Fruit fly (Drosophila melanogaster): ENCODE measurements around the gene Rev1.

Gene Rev1

DNA sequence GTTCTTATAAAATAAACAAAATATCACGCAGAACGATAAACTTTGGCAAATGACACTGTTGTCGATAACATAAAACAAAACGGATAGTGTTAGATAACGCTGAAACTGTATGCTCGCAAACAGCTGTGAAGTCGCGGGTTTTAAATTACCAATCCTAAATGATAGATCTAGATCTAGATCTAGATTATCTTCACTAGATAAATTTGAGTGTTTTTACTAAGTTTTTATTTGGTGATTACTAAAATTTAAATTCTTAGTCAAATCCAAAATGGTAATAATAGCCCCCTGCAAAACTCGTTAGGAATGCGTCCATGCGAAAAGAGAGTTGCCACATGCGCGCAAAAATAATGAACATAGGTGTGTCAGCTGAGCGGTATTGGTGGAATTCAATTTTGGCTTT is at the start of gene Rev1, which contains the start of gene MED30:
Gene Rev1 (plus strand): TSS at position 345 of the 400 bp plus-strand sequence.
Gene MED30 (minus strand): TSS at position 71 of the 400 bp plus-strand sequence.
- TF ChIP-seq Dll (optimal IDR thresholded peaks at IDR 0.05) = no peak
- TF ChIP-seq CG8478 (optimal IDR thresholded peaks at IDR 0.05) = no peak
- no peak for TF ChIP-seq usp (GFP tag; optimal IDR thresholded peaks at IDR 0.05)
- TF ChIP-seq EcR (GFP tag; optimal IDR thresholded peaks at IDR 0.05) = no peak
- no peak for TF ChIP-seq pan (optimal IDR thresholded peaks at IDR 0.05)
- no peak for TF ChIP-seq psq (optimal IDR thresholded peaks at IDR 0.05)

- TF ChIP-seq psq (optimal IDR thresholded peaks at IDR 0.05) (no peak), CG8478 (optimal IDR thresholded peaks at IDR 0.05) (no peak), EcR (GFP tag; optimal IDR thresholded peaks at IDR 0.05) (no peak), usp (GFP tag; optimal IDR thresholded peaks at IDR 0.05) (no peak), Dll (optimal IDR thresholded peaks at IDR 0.05) (no peak), pan (optimal IDR thresholded peaks at IDR 0.05) (no peak)
These were observed 49.5 kb upstream of the Rev1 start for dm6 chr3L:604701-605100.

DNA sequence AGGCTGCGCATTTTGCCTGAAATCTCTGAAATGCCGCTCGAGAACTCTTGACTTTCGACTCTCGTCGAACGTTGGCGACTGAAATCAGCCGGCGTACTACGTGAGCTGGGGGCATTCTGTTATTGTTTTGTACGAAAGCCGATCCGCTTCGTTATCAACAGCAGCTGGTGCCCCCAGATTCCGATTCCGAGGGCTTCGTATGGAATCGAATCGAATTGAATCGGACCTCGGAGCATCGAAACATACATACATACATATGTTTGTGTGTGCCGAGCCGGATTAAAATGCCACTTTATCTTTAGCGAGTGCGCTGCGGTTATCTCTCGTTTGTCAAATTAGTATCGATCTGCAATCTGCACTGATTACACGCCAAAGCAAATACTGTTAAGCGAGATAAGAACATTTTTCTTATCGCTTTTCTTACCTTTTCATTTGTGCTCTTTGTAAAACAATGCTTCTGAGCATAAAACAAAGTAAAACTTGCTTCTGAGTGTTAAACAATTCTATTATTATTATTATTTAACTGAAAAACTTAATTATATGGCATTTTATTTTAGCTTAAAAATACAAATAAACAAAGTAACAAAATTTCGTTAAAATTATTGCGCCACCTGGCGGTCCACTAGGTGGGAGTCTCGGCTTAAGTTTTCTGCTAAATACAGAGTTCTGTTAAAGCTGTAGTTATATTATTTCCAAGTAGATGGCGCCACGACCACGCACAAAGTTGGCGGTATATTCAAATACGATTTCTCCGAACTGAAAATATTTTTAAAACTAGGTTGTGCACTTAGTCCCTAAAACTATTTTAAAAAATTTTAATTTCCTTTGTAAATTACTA is 47.5 kb upstream of the Rev1 start, which contains the start of gene Reg-2:
Gene Reg-2 (minus strand): TSS at position 80 of the 838 bp plus-strand sequence.
- TF ChIP-seq CG8478 (optimal IDR thresholded peaks at IDR 0.05) (no peak), Dll (optimal IDR thresholded peaks at IDR 0.05) (no peak), usp (GFP tag; optimal IDR thresholded peaks at IDR 0.05) (no peak), pan (optimal IDR thresholded peaks at IDR 0.05) (no peak), psq (optimal IDR thresholded peaks at IDR 0.05) (no peak), EcR (GFP tag; optimal IDR thresholded peaks at IDR 0.05) (no peak)

- TF ChIP-seq CG8478 (optimal IDR thresholded peaks at IDR 0.05) = no peak
- no peak for TF ChIP-seq Dll (optimal IDR thresholded peaks at IDR 0.05)
- no peak for TF ChIP-seq pan (optimal IDR thresholded peaks at IDR 0.05)
- TF ChIP-seq EcR (GFP tag; optimal IDR thresholded peaks at IDR 0.05) = peak; percentile 48 to 84
- TF ChIP-seq usp (GFP tag; optimal IDR thresholded peaks at IDR 0.05) = no peak
These were observed 46.4 kb upstream of the Rev1 start for dm6 chr3L:607551-608314.

DNA sequence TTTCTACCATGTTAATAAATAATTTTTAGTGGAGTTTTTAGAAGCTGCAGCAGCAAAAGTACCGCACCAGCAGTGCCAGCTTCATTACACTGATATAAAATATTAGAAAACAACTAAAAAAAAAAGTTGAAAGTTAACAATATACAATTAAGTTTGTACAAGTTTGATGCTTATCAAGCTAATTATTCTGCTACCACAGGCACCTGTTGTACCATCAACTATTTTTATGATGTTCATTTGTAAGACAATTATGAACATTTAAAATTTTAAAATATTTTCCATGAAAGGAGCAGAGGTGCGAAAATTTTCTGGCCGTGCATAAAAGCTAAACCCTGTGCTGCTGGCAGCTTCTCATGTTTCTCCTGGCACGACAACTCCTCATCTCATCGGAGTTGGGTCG is 45.8 kb upstream of the Rev1 start:
- TF ChIP-seq pan (optimal IDR thresholded peaks at IDR 0.05) (no peak), psq (optimal IDR thresholded peaks at IDR 0.05) (no peak), Dll (optimal IDR thresholded peaks at IDR 0.05) (no peak), EcR (GFP tag; optimal IDR thresholded peaks at IDR 0.05) (no peak), usp (GFP tag; optimal IDR thresholded peaks at IDR 0.05) (no peak), CG8478 (optimal IDR thresholded peaks at IDR 0.05) (no peak)

DNA sequence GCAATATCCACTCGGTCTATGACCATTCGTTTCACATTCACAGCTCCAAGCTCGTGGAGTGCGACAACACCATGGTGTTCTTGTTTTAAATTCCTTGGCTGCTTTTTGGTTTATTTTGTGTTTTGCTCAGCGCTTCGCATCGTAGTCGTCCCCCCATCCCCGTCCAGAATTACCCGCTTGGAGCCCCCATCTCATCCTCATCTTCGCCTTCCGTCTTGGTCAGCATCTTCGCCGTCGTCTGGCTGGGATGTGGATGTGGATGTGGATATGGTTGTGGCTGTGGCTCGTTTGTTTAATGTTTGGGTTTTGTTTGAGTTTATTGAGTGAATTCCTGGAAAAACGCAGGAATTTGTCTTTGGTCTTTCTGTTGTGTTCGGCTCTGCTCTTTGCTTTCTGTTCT is 45.0 kb upstream of the Rev1 start:
- no peak for TF ChIP-seq usp (GFP tag; optimal IDR thresholded peaks at IDR 0.05)
- no peak for TF ChIP-seq EcR (GFP tag; optimal IDR thresholded peaks at IDR 0.05)
- no peak for TF ChIP-seq pan (optimal IDR thresholded peaks at IDR 0.05)
- TF ChIP-seq Dll (optimal IDR thresholded peaks at IDR 0.05) = no peak
- TF ChIP-seq CG8478 (optimal IDR thresholded peaks at IDR 0.05) = no peak
- no peak for TF ChIP-seq psq (optimal IDR thresholded peaks at IDR 0.05)

dm6 chr3L:610765-611164 is 43.4 kb upstream of the Rev1 start:
- TF ChIP-seq EcR (GFP tag; optimal IDR thresholded peaks at IDR 0.05) = no peak

DNA sequence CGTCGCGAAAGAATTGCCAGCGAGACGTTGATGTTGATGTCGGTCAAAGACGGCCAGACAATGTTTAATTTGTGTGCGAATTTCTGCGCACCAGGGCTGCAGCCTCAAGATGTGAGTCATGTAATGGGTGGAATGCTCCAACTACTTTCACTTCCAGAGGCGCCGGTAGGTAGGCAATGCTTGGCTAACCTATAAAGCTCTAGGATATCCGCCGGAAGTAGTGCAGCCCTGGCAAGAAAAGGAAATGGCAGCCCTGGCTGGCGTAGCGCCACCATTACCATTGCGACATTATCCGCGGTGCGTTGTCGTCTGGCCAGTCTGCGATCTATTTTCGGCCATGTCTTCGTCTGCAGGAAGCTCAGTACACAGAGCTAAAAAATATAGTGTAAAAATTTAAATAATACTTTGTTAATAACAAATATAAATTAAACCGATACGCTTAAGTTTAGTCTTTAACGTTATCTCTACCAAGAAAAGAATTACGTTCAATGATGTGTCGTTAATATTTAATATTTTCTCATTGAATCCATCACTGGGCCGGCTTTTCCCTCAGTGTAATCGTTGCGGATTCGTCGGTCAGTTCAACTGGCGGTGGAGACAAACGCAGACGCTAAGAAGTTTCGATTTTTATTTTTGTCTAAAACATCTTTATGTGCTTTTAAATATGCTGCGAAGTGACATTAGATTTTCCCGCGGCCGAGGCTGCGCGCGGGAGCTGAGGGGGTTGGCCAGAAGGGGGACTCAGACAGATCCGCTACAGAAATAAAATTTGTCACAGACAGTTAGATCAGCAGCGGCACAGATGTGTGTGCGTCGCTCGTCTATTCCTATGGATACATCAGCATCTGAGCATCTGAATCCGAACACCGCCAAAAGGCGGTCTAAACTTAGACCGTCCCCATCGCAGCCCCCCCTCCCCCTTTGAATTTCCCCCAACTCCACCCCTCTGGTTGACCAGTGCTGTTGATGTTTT is 42.2 kb upstream of the Rev1 start:
- TF ChIP-seq Dll (optimal IDR thresholded peaks at IDR 0.05) = no peak
- no peak for TF ChIP-seq psq (optimal IDR thresholded peaks at IDR 0.05)
- TF ChIP-seq usp (GFP tag; optimal IDR thresholded peaks at IDR 0.05) = no peak
- TF ChIP-seq EcR (GFP tag; optimal IDR thresholded peaks at IDR 0.05) = no peak
- TF ChIP-seq pan (optimal IDR thresholded peaks at IDR 0.05) = no peak
- TF ChIP-seq CG8478 (optimal IDR thresholded peaks at IDR 0.05) = no peak

- no peak for TF ChIP-seq CG8478 (optimal IDR thresholded peaks at IDR 0.05)
- TF ChIP-seq Dll (optimal IDR thresholded peaks at IDR 0.05) = no peak
- no peak for TF ChIP-seq EcR (GFP tag; optimal IDR thresholded peaks at IDR 0.05)
- no peak for TF ChIP-seq pan (optimal IDR thresholded peaks at IDR 0.05)
- no peak for TF ChIP-seq usp (GFP tag; optimal IDR thresholded peaks at IDR 0.05)
These were observed 40.4 kb upstream of the Rev1 start for dm6 chr3L:613578-614300.

- TF ChIP-seq psq (optimal IDR thresholded peaks at IDR 0.05) = no peak
- no peak for TF ChIP-seq Dll (optimal IDR thresholded peaks at IDR 0.05)
- TF ChIP-seq usp (GFP tag; optimal IDR thresholded peaks at IDR 0.05) = no peak
- no peak for TF ChIP-seq CG8478 (optimal IDR thresholded peaks at IDR 0.05)
- no peak for TF ChIP-seq pan (optimal IDR thresholded peaks at IDR 0.05)
- TF ChIP-seq EcR (GFP tag; optimal IDR thresholded peaks at IDR 0.05) = no peak
These were observed 39.3 kb upstream of the Rev1 start for dm6 chr3L:614751-615424.
